Fruit fly (Drosophila melanogaster) whole organism, prepupa: ENCODE data around the gene CG11333.

ENCODE experiments used
- CG10669 ChIP-seq: fragments of 200-800 bp; sonication (Bioruptor generic); optimal IDR thresholded peaks from 3 replicates; lab custom pipeline; 2018; ENCODE audit warnings: missing biosample characterization, mild to moderate bottlenecking, missing genetic modification characterization, moderate library complexity
- CG11294 ChIP-seq: fragments of 200-800 bp; sonication (Bioruptor generic); IDR thresholded peaks from 2 replicates; pipeline ENCODE4 v1.3.6; 2022; ENCODE audit warnings: missing biosample characterization, missing genetic modification characterization
- CG11762 ChIP-seq: fragments of 200-800 bp; sonication (Bioruptor generic); optimal IDR thresholded peaks from 3 replicates; lab custom pipeline; 2016; ENCODE audit warnings: missing biosample characterization, missing genetic modification characterization; ENCODE audit not compliant: insufficient read depth
- CG1621 ChIP-seq: fragments of 200-800 bp; sonication (Bioruptor generic); optimal IDR thresholded peaks from 3 replicates; lab custom pipeline; 2018; ENCODE audit warnings: missing biosample characterization, mild to moderate bottlenecking, missing genetic modification characterization
- CG31627 ChIP-seq: fragments of 200-800 bp; sonication (Bioruptor generic); optimal IDR thresholded peaks from 3 replicates; lab custom pipeline; 2016; ENCODE audit warnings: missing biosample characterization, missing genetic modification characterization
- CG34406 ChIP-seq: fragments of 200-800 bp; sonication (Bioruptor generic); optimal IDR thresholded peaks from 3 replicates; lab custom pipeline; 2016; ENCODE audit warnings: missing biosample characterization, missing genetic modification characterization
- CG4318 ChIP-seq: fragments of 200-800 bp; sonication (Bioruptor generic); optimal IDR thresholded peaks from 3 replicates; lab custom pipeline; 2017; ENCODE audit warnings: missing biosample characterization, mild to moderate bottlenecking, missing genetic modification characterization
- CG6276 ChIP-seq: fragments of 200-800 bp; sonication (Bioruptor generic); optimal IDR thresholded peaks from 2 replicates; lab custom pipeline; 2017; ENCODE audit warnings: missing biosample characterization, mild to moderate bottlenecking, missing genetic modification characterization
- CG6792 ChIP-seq: fragments of 200-800 bp; sonication (Bioruptor generic); optimal IDR thresholded peaks from 3 replicates; lab custom pipeline; 2016; ENCODE audit warnings: missing biosample characterization, missing genetic modification characterization
- CG6808 ChIP-seq: fragments of 200-800 bp; sonication (Bioruptor generic); optimal IDR thresholded peaks from 3 replicates; lab custom pipeline; 2017; ENCODE audit warnings: missing biosample characterization, missing genetic modification characterization, mild to moderate bottlenecking, moderate library complexity, missing genetic modification reagents
- CG7368 ChIP-seq: fragments of 200-800 bp; sonication (Bioruptor generic); optimal IDR thresholded peaks from 3 replicates; lab custom pipeline; 2016; ENCODE audit warnings: missing biosample characterization, missing genetic modification characterization
- CG8319 ChIP-seq: fragments of 200-800 bp; sonication (Bioruptor generic); optimal IDR thresholded peaks from 3 replicates; lab custom pipeline; 2016; ENCODE audit warnings: missing biosample characterization, missing genetic modification characterization
- CG8632 ChIP-seq: fragments of 200-800 bp; sonication (Bioruptor generic); optimal IDR thresholded peaks from 3 replicates; lab custom pipeline; 2016; ENCODE audit warnings: missing biosample characterization, missing genetic modification characterization
- Eip75B ChIP-seq: fragments of 200-800 bp; sonication (Bioruptor generic); optimal IDR thresholded peaks from 3 replicates; lab custom pipeline; 2016; ENCODE audit warnings: missing biosample characterization, missing genetic modification characterization
- Eip78C ChIP-seq: fragments of 200-800 bp; sonication (Bioruptor generic); peaks from one replicate; lab custom pipeline; 2016; ENCODE audit warnings: missing biosample characterization, missing genetic modification characterization
- Eip93F ChIP-seq: fragments of 200-800 bp; sonication (Bioruptor generic); optimal IDR thresholded peaks from 2 replicates; lab custom pipeline; 2016; ENCODE audit warnings: missing biosample characterization, mild to moderate bottlenecking, missing genetic modification characterization
- Ets96B ChIP-seq: fragments of 200-800 bp; optimal IDR thresholded peaks from 2 replicates; lab custom pipeline; 2019; ENCODE audit warnings: missing biosample characterization, mild to moderate bottlenecking, missing genetic modification characterization, moderate library complexity
- Hr38 ChIP-seq: sonication (Bioruptor generic); optimal IDR thresholded peaks from 2 replicates; lab custom pipeline; 2016; ENCODE audit warnings: missing biosample characterization, missing genetic modification characterization
- Hr39 ChIP-seq: fragments of 200-800 bp; sonication (Bioruptor generic); optimal IDR thresholded peaks from 2 replicates; lab custom pipeline; 2016; ENCODE audit warnings: missing biosample characterization, missing genetic modification characterization
- Hr4 ChIP-seq: fragments of 200-800 bp; sonication (Bioruptor generic); optimal IDR thresholded peaks from 3 replicates; lab custom pipeline; 2016; ENCODE audit warnings: missing biosample characterization, missing genetic modification characterization
- Met ChIP-seq: fragments of 200-800 bp; sonication (Bioruptor generic); optimal IDR thresholded peaks from 3 replicates; lab custom pipeline; 2016; ENCODE audit warnings: missing biosample characterization, missing genetic modification characterization
- OdsH ChIP-seq: fragments of 200-800 bp; sonication (Bioruptor generic); optimal IDR thresholded peaks from 3 replicates; lab custom pipeline; 2016; ENCODE audit warnings: missing biosample characterization, missing genetic modification characterization
- Smox ChIP-seq: fragments of 200-800 bp; sonication (Bioruptor generic); optimal IDR thresholded peaks from 3 replicates; lab custom pipeline; 2016; ENCODE audit warnings: missing biosample characterization, missing genetic modification characterization
- Sox102F ChIP-seq: fragments of 200-800 bp; sonication (Bioruptor generic); optimal IDR thresholded peaks from 2 replicates; lab custom pipeline; 2016; ENCODE audit warnings: missing biosample characterization, mild to moderate bottlenecking, missing genetic modification characterization
- Sox14 ChIP-seq: fragments of 200-800 bp; sonication (Bioruptor generic); optimal IDR thresholded peaks from 3 replicates; lab custom pipeline; 2016; ENCODE audit warnings: missing biosample characterization, missing genetic modification characterization
- Sox15 ChIP-seq: fragments of 200-800 bp; sonication (Bioruptor generic); optimal IDR thresholded peaks from 3 replicates; lab custom pipeline; 2016; ENCODE audit warnings: missing biosample characterization, missing genetic modification characterization
- acj6 ChIP-seq: fragments of 200-800 bp; sonication (Bioruptor generic); optimal IDR thresholded peaks from 3 replicates; lab custom pipeline; 2016; ENCODE audit warnings: missing biosample characterization, missing genetic modification characterization
- cyc ChIP-seq: fragments of 200-800 bp; sonication (Bioruptor generic); optimal IDR thresholded peaks from 3 replicates; lab custom pipeline; 2016; ENCODE audit warnings: missing biosample characterization, missing genetic modification characterization
- eg ChIP-seq: fragments of 200-800 bp; sonication (Bioruptor generic); IDR thresholded peaks from 3 replicates; pipeline ENCODE4 v1.3.6; 2022; ENCODE audit warnings: missing biosample characterization, missing genetic modification characterization
- esn ChIP-seq: fragments of 200-800 bp; sonication (Bioruptor generic); optimal IDR thresholded peaks from 2 replicates; lab custom pipeline; 2016; ENCODE audit warnings: missing biosample characterization, mild to moderate bottlenecking, missing genetic modification characterization, moderate library complexity
- fd59A ChIP-seq: fragments of 200-800 bp; sonication (Bioruptor generic); optimal IDR thresholded peaks from 2 replicates; lab custom pipeline; 2017; ENCODE audit warnings: missing biosample characterization, mild to moderate bottlenecking, missing genetic modification characterization, missing genetic modification reagents
- fkh ChIP-seq: fragments of 200-800 bp; sonication (Bioruptor generic); optimal IDR thresholded peaks from 3 replicates; lab custom pipeline; 2017; ENCODE audit warnings: missing biosample characterization, mild to moderate bottlenecking, missing genetic modification characterization, moderate library complexity
- lz ChIP-seq: fragments of 200-800 bp; sonication (Bioruptor generic); optimal IDR thresholded peaks from 3 replicates; lab custom pipeline; 2016; ENCODE audit warnings: missing biosample characterization, missing genetic modification characterization
- pdm3 ChIP-seq: fragments of 200-800 bp; sonication (Bioruptor generic); optimal IDR thresholded peaks from 3 replicates; lab custom pipeline; 2016; ENCODE audit warnings: missing biosample characterization, missing genetic modification characterization
- svp ChIP-seq: fragments of 200-800 bp; sonication (Bioruptor generic); peaks from one replicate; lab custom pipeline; 2016; ENCODE audit warnings: missing biosample characterization, missing genetic modification characterization
- topi ChIP-seq: fragments of 200-800 bp; sonication (Bioruptor generic); optimal IDR thresholded peaks from 3 replicates; lab custom pipeline; 2016; ENCODE audit warnings: missing biosample characterization, missing genetic modification characterization

Gene CG11333

dm6 chr3R:31463012-31463366 lies at the start of gene CG11333, which contains the start of gene CG11334:
TSS of gene CG11333 (plus strand) at chr3R:31463301.
TSS of gene CG11334 (minus strand) at chr3R:31463037.
- TF ChIP-seq Eip93F (GFP tag; lab: Kevin White, UChicago) = no peak
- no peak for TF ChIP-seq eg (GFP tag; lab: Robert Waterston, UW)
- no peak for TF ChIP-seq Sox15
- TF ChIP-seq CG4318 (GFP tag; lab: Kevin White, UChicago) = no peak
- no peak for TF ChIP-seq pdm3 (GFP tag; lab: Kevin White, UChicago)
- TF ChIP-seq Ets96B (tag; lab: Kevin White, UChicago) = no peak
- no peak for TF ChIP-seq Hr38 (GFP tag; lab: Kevin White, UChicago)
- no peak for TF ChIP-seq topi (GFP tag; lab: Kevin White, UChicago)
- no peak for TF ChIP-seq CG7368 (GFP tag; lab: Kevin White, UChicago)
- TF ChIP-seq CG8319 (GFP tag; lab: Kevin White, UChicago) = no peak
- TF ChIP-seq CG11762 = no peak

DNA sequence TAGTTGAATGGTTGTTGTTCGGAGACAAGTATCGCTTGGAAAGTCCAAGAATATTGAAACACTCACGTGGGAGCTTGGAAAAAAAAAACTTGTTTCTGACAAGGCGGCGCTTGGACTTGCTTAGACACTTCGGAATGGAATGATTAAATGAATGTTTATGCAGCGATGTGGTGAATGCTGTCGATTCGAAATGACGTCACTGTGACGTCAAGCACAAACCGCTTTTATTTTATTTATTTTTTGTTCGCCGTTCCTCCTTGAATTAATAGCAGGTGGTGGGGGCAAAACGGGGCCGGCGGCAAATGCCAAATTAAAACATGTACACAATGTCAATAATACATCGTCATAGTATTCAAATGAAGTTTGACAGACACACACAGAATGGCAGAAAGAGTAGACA lies 43.6 kb upstream of the CG11333 start:
- TF ChIP-seq fkh (GFP tag; lab: Kevin White, UChicago) (peak; percentile 59), CG8319 (GFP tag; lab: Kevin White, UChicago) (no peak)

- TF ChIP-seq Hr4 (GFP tag; lab: Kevin White, UChicago) (no peak), Eip78C (GFP tag; lab: Kevin White, UChicago) (peak; percentile 23)
Measured at dm6 chr3R:31420675-31421074, 42.4 kb upstream of the CG11333 start.

dm6 chr3R:31421995-31422394 lies 41.1 kb upstream of the CG11333 start:
- TF ChIP-seq lz (GFP tag; lab: Kevin White, UChicago) (peak; percentile 29), svp (GFP tag; lab: Kevin White, UChicago) (peak; percentile 26), CG8632 (peak; percentile 26), Sox15 (no peak), CG11762 (no peak), Hr39 (GFP tag; lab: Kevin White, UChicago) (peak; percentile 15), Ets96B (tag; lab: Kevin White, UChicago) (peak; percentile 0), CG31627 (GFP tag; lab: Kevin White, UChicago) (peak; percentile 30), CG1621 (tag; lab: Kevin White, UChicago) (no peak), pdm3 (GFP tag; lab: Kevin White, UChicago) (peak; percentile 4), CG10669 (GFP tag; lab: Kevin White, UChicago) (peak; percentile 11), cyc (GFP tag; lab: Kevin White, UChicago) (peak; percentile 2), Smox (GFP tag; lab: Kevin White, UChicago) (peak; percentile 23), fd59A (no peak), CG6792 (peak; percentile 30), CG6276 (GFP tag; lab: Kevin White, UChicago) (no peak), OdsH (GFP tag; lab: Kevin White, UChicago) (peak; percentile 20), Eip78C (GFP tag; lab: Kevin White, UChicago) (peak; percentile 74), acj6 (GFP tag; lab: Kevin White, UChicago) (peak; percentile 31), CG6808 (GFP tag; lab: Kevin White, UChicago) (no peak), Sox102F (GFP tag; lab: Kevin White, UChicago) (peak; percentile 49), esn (GFP tag; lab: Kevin White, UChicago) (peak; percentile 44), Met (GFP tag; lab: Kevin White, UChicago) (peak; percentile 57), CG11294 (GFP tag; lab: Robert Waterston, UW) (no peak), Eip75B (peak; percentile 24), Sox14 (GFP tag; lab: Kevin White, UChicago) (no peak), CG34406 (GFP tag; lab: Kevin White, UChicago) (peak; percentile 6)
